Fruit fly (Drosophila melanogaster) whole organism, embryonic: ENCODE results near the gene ksr.

Experiments
- ATbp ChIP-seq: fragments of 200-800 bp; sonication (Bioruptor generic); optimal IDR thresholded peaks from 2 replicates; lab custom pipeline; 2017; ENCODE audit warnings: missing biosample characterization, mild to moderate bottlenecking, missing genetic modification characterization, missing genetic modification reagents
- Awh ChIP-seq: fragments of 200-800 bp; sonication (Bioruptor generic); IDR thresholded peaks from 2 replicates; pipeline ENCODE4, ENCODE4 v1.3.6; 2022; ENCODE audit warnings: missing biosample characterization, missing genetic modification characterization
- CG10321 ChIP-seq: fragments of 200-800 bp; sonication (Bioruptor generic); IDR thresholded peaks from 2 replicates; pipeline ENCODE4 v1.3.6; 2022; ENCODE audit warnings: missing biosample characterization, missing genetic modification characterization
- CG10366 ChIP-seq: fragments of 200-800 bp; sonication (Bioruptor generic); IDR thresholded peaks from 2 replicates; pipeline ENCODE4 v1.3.6; 2022; ENCODE audit warnings: missing biosample characterization, missing genetic modification characterization
- CG10979 ChIP-seq: fragments of 200-800 bp; sonication (Bioruptor generic); optimal IDR thresholded peaks from 2 replicates; lab custom pipeline; 2018; ENCODE audit warnings: missing biosample characterization, mild to moderate bottlenecking, missing genetic modification characterization, moderate library complexity
- CG13287 ChIP-seq: fragments of 200-800 bp; sonication (Bioruptor generic); IDR thresholded peaks from 2 replicates; pipeline ENCODE4 v1.3.6; 2022; ENCODE audit warnings: missing biosample characterization, missing genetic modification characterization; ENCODE audit not compliant: partially characterized antibody
- CG14860 ChIP-seq: fragments of 200-800 bp; sonication (Bioruptor generic); IDR thresholded peaks from 3 replicates; pipeline ENCODE4 v1.3.6; 2022; ENCODE audit warnings: missing biosample characterization, missing genetic modification characterization; ENCODE audit not compliant: partially characterized antibody
- CG16813 ChIP-seq: fragments of 200-800 bp; sonication (Bioruptor generic); IDR thresholded peaks from 3 replicates; pipeline ENCODE4 v1.3.6; 2022; ENCODE audit warnings: missing biosample characterization, missing genetic modification characterization; ENCODE audit not compliant: partially characterized antibody
- CG30403 ChIP-seq: fragments of 200-800 bp; sonication (Bioruptor generic); optimal IDR thresholded peaks from 3 replicates; lab custom pipeline; 2016; ENCODE audit warnings: missing biosample characterization, missing genetic modification characterization
- CG34376 ChIP-seq: fragments of 200-800 bp; sonication (Bioruptor generic); optimal IDR thresholded peaks from 2 replicates; lab custom pipeline; 2018; ENCODE audit warnings: missing biosample characterization, mild to moderate bottlenecking, missing genetic modification characterization
- CG43689 ChIP-seq: fragments of 200-800 bp; sonication (Bioruptor generic); IDR thresholded peaks from 2 replicates; pipeline ENCODE4 v1.3.6; 2022; ENCODE audit warnings: missing biosample characterization, missing genetic modification characterization
- CG5180 ChIP-seq: fragments of 200-800 bp; sonication (Bioruptor generic); optimal IDR thresholded peaks from 3 replicates; lab custom pipeline; 2017; ENCODE audit warnings: missing biosample characterization, missing genetic modification characterization, mild to moderate bottlenecking, moderate library complexity, missing genetic modification reagents
- CG6254 ChIP-seq: fragments of 200-800 bp; sonication (Bioruptor generic); optimal IDR thresholded peaks from 3 replicates; lab custom pipeline; 2017; ENCODE audit warnings: mild to moderate bottlenecking, missing biosample characterization, missing genetic modification reagents, missing genetic modification characterization
- CG6272 ChIP-seq: fragments of 200-800 bp; sonication (Bioruptor generic); IDR thresholded peaks from 2 replicates; pipeline ENCODE4 v1.3.6; 2022; ENCODE audit warnings: missing biosample characterization, missing genetic modification characterization
- CG6765 ChIP-seq: fragments of 200-800 bp; sonication (Bioruptor generic); optimal IDR thresholded peaks from 3 replicates; lab custom pipeline; 2017; ENCODE audit warnings: missing biosample characterization, mild to moderate bottlenecking, missing genetic modification characterization
- CG6813 ChIP-seq: fragments of 200-800 bp; sonication (Bioruptor generic); optimal IDR thresholded peaks from 2 replicates; lab custom pipeline; 2017; ENCODE audit warnings: missing biosample characterization, missing genetic modification characterization, mild to moderate bottlenecking, moderate library complexity, missing genetic modification reagents
- CG7786 ChIP-seq: fragments of 200-800 bp; sonication (Bioruptor generic); optimal IDR thresholded peaks from 2 replicates; lab custom pipeline; 2016; ENCODE audit warnings: missing biosample characterization, missing genetic modification characterization
- CG9609 ChIP-seq: fragments of 200-800 bp; sonication (Bioruptor generic); optimal IDR thresholded peaks from 3 replicates; lab custom pipeline; 2016; ENCODE audit warnings: missing biosample characterization, missing genetic modification characterization
- Dfd ChIP-seq, 2 experiments: fragments of >200 bp; optimal IDR thresholded peaks; 2 replicates each; lab custom pipeline; 2017; ENCODE audit warnings: missing biosample characterization in 2 of 2, missing genetic modification characterization in 2 of 2
- Doc2 ChIP-seq: fragments of 200-800 bp; sonication (Bioruptor generic); IDR thresholded peaks from 2 replicates; pipeline ENCODE4 v1.3.6; 2022; ENCODE audit warnings: missing biosample characterization, missing genetic modification characterization
- Ets65A ChIP-seq: fragments of 200-800 bp; sonication (Bioruptor generic); peaks from one replicate; lab custom pipeline; 2016; ENCODE audit warnings: missing biosample characterization, missing genetic modification characterization
- HLHmδ ChIP-seq: fragments of 200-800 bp; sonication (Bioruptor generic); optimal IDR thresholded peaks from 2 replicates; lab custom pipeline; 2018; ENCODE audit warnings: missing biosample characterization, mild to moderate bottlenecking, missing genetic modification characterization, moderate library complexity
- MTF-1 ChIP-seq: fragments of 200-800 bp; sonication (Bioruptor generic); optimal IDR thresholded peaks from 2 replicates; lab custom pipeline; 2018; ENCODE audit warnings: missing biosample characterization, mild to moderate bottlenecking, missing genetic modification characterization, borderline replicate concordance
- Med ChIP-seq: fragments of 200-800 bp; sonication (Bioruptor generic); peaks from one replicate; lab custom pipeline; 2016; ENCODE audit warnings: missing biosample characterization, missing genetic modification characterization, mild to moderate bottlenecking, inconsistent platforms, moderate library complexity
- NC2β ChIP-seq: fragments of 200-800 bp; sonication (Bioruptor generic); optimal IDR thresholded peaks from 2 replicates; lab custom pipeline; 2016; ENCODE audit warnings: missing biosample characterization, missing genetic modification characterization
- Optix ChIP-seq: fragments of 200-800 bp; sonication (Bioruptor generic); IDR thresholded peaks from 3 replicates; pipeline ENCODE4 v1.3.6; 2022; ENCODE audit warnings: missing biosample characterization, missing genetic modification characterization
- Rx ChIP-seq: fragments of 200-800 bp; sonication (Bioruptor generic); IDR thresholded peaks from 2 replicates; pipeline ENCODE4 v1.3.6; 2022; ENCODE audit warnings: missing biosample characterization, missing genetic modification characterization
- Sox102F ChIP-seq: fragments of 200-800 bp; sonication (Bioruptor generic); optimal IDR thresholded peaks from 2 replicates; lab custom pipeline; 2018; ENCODE audit warnings: missing biosample characterization, mild to moderate bottlenecking, missing genetic modification characterization, moderate library complexity
- Sry-δ ChIP-seq: fragments of 200-800 bp; sonication (Bioruptor generic); optimal IDR thresholded peaks from 2 replicates; lab custom pipeline; 2016; ENCODE audit warnings: missing biosample characterization, missing genetic modification characterization
- TFAM ChIP-seq: fragments of 200-800 bp; sonication (Bioruptor generic); optimal IDR thresholded peaks from 2 replicates; lab custom pipeline; 2017; ENCODE audit warnings: missing biosample characterization, missing genetic modification characterization, inconsistent platforms
- Vsx1 ChIP-seq: fragments of 200-800 bp; sonication (Bioruptor generic); optimal IDR thresholded peaks from 2 replicates; lab custom pipeline; 2017; ENCODE audit warnings: missing biosample characterization, mild to moderate bottlenecking, missing genetic modification characterization, missing genetic modification reagents
- YL-1 ChIP-seq: fragments of 200-800 bp; sonication (Bioruptor generic); optimal IDR thresholded peaks from 3 replicates; lab custom pipeline; 2017; ENCODE audit warnings: missing biosample characterization, mild to moderate bottlenecking, missing genetic modification characterization
- bigmax ChIP-seq: fragments of 200-800 bp; sonication (Bioruptor generic); optimal IDR thresholded peaks from 2 replicates; lab custom pipeline; 2018; ENCODE audit warnings: missing biosample characterization, mild to moderate bottlenecking, missing genetic modification characterization
- ci ChIP-seq: fragments of 200-800 bp; sonication (Bioruptor generic); IDR thresholded peaks from 3 replicates; pipeline ENCODE4 v1.3.6; 2022; ENCODE audit warnings: missing biosample characterization, missing genetic modification characterization
- dpn ChIP-seq, 2 experiments: fragments of 200-800 bp; sonication (Bioruptor generic); optimal IDR thresholded peaks; 3 replicates each; lab custom pipeline; 2016; ENCODE audit warnings: missing biosample characterization in 2 of 2, missing genetic modification characterization in 2 of 2
- gce ChIP-seq: fragments of 200-800 bp; sonication (Bioruptor generic); IDR thresholded peaks from 3 replicates; pipeline ENCODE4 v1.3.6; 2022; ENCODE audit warnings: missing biosample characterization, missing genetic modification characterization
- gt ChIP-seq: fragments of 200-800 bp; sonication (Bioruptor generic); IDR thresholded peaks from 2 replicates; pipeline ENCODE4 v1.3.6; 2022; ENCODE audit warnings: missing biosample characterization, missing genetic modification characterization
- jing ChIP-seq: fragments of 200-800 bp; sonication (Bioruptor generic); optimal IDR thresholded peaks from 2 replicates; lab custom pipeline; 2018; ENCODE audit warnings: missing biosample characterization, mild to moderate bottlenecking, missing genetic modification characterization
- lbe ChIP-seq: fragments of 200-800 bp; sonication (Bioruptor generic); optimal IDR thresholded peaks from 2 replicates; lab custom pipeline; 2016; ENCODE audit warnings: missing biosample characterization, mild to moderate bottlenecking, missing genetic modification characterization
- nerfin-2 ChIP-seq: fragments of 200-800 bp; sonication (Bioruptor generic); IDR thresholded peaks from 2 replicates; pipeline ENCODE4 v1.3.6; 2022; ENCODE audit warnings: missing biosample characterization, missing genetic modification characterization; ENCODE audit not compliant: partially characterized antibody
- phol ChIP-seq: fragments of 200-800 bp; sonication (Bioruptor generic); optimal IDR thresholded peaks from 3 replicates; lab custom pipeline; 2018; ENCODE audit warnings: missing biosample characterization, mild to moderate bottlenecking, missing genetic modification characterization, moderate library complexity
- pita ChIP-seq: fragments of 200-800 bp; sonication (Bioruptor generic); optimal IDR thresholded peaks from 2 replicates; lab custom pipeline; 2017; ENCODE audit warnings: missing biosample characterization, mild to moderate bottlenecking, missing genetic modification characterization
- pum ChIP-seq: fragments of 200-800 bp; sonication (Bioruptor generic); optimal IDR thresholded peaks from 2 replicates; lab custom pipeline; 2016; ENCODE audit warnings: missing biosample characterization, missing genetic modification characterization
- ro ChIP-seq: fragments of 200-800 bp; sonication (Bioruptor generic); IDR thresholded peaks from 2 replicates; pipeline ENCODE4 v1.3.6; 2022; ENCODE audit warnings: missing biosample characterization, missing genetic modification characterization
- schlank ChIP-seq: fragments of 200-800 bp; sonication (Bioruptor generic); optimal IDR thresholded peaks from 2 replicates; lab custom pipeline; 2018; ENCODE audit warnings: missing biosample characterization, mild to moderate bottlenecking, missing genetic modification characterization
- sens ChIP-seq: fragments of 200-800 bp; sonication (Bioruptor generic); peaks from one replicate; lab custom pipeline; 2016; ENCODE audit warnings: missing biosample characterization, missing genetic modification characterization
- slou ChIP-seq: fragments of 200-800 bp; sonication (Bioruptor generic); optimal IDR thresholded peaks from 3 replicates; lab custom pipeline; 2016; ENCODE audit warnings: missing biosample characterization, missing genetic modification characterization
- tap ChIP-seq: fragments of 200-800 bp; optimal IDR thresholded peaks from 3 replicates; lab custom pipeline; 2019; ENCODE audit warnings: missing biosample characterization, mild to moderate bottlenecking, missing genetic modification characterization, moderate library complexity
- tgo ChIP-seq: fragments of 200-800 bp; sonication (Bioruptor generic); IDR thresholded peaks from 3 replicates; pipeline ENCODE4 v1.3.6; 2022; ENCODE audit warnings: missing biosample characterization, missing genetic modification characterization
- trh ChIP-seq: fragments of 200-800 bp; sonication (Bioruptor generic); optimal IDR thresholded peaks from 2 replicates; lab custom pipeline; 2016; ENCODE audit warnings: missing biosample characterization, missing genetic modification characterization

Gene ksr

DNA sequence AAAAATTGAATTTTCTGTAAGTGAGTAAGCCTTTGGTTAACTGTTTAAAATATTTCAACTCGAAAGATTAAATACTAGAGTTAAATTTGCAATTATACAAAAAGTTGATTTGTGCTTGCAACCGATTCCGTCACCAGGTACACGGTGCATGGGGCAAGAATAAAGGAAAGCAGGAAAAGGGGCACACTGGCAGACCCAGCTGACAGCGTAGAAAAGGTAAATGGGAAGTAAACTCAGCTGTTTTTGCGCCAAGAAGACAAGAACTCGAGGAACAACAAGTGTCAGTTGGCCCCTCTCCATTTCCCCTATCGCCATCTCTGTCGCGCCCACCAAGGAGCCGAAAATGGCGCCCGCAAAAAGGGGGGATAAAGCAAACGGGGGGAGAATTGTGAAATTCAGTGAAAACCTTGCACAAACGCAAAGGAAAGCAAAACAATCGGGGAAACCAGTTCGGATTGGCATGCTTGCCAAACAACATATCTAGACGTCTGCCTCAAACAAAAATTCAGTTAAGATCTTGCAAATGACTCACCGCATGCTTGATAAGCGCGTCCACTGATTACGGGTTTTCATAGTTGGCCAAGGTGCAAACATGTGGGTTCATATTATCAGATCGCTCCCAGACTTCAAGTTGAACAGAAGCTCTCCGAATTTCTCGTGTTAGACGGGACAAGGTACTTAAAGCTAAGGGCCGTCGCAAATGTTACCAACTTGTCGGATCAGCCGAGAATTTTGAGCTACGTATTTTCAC, 20.3 kb downstream of the ksr start (continued):
- no peak for TF ChIP-seq CG7786 (GFP tag; lab: Kevin White, UChicago)
- no peak for TF ChIP-seq CG6813 (GFP tag; lab: Kevin White, UChicago)
- no peak for TF ChIP-seq Rx
- TF ChIP-seq Dfd (GFP tag; optimal IDR thresholded peaks at IDR 0.05; lab: Kevin White, UChicago) = no peak
- TF ChIP-seq CG10979 (tag; lab: Kevin White, UChicago) = no peak
- TF ChIP-seq Sry-δ (GFP tag; lab: Kevin White, UChicago) = peak; percentile 35
- TF ChIP-seq lbe (GFP tag; lab: Kevin White, UChicago) = no peak
- TF ChIP-seq CG34376 = peak; percentile 58
- no peak for TF ChIP-seq gce (GFP tag; lab: Robert Waterston, UW)
- TF ChIP-seq HLHmδ (GFP tag; lab: Kevin White, UChicago) = peak; percentile 23
- no peak for TF ChIP-seq Ets65A (GFP tag; lab: Kevin White, UChicago)
- no peak for TF ChIP-seq slou (GFP tag; lab: Kevin White, UChicago)
- peak; percentile 43 for TF ChIP-seq YL-1 (GFP tag; lab: Kevin White, UChicago)
- no peak for TF ChIP-seq CG5180 (GFP tag; lab: Kevin White, UChicago)
- TF ChIP-seq CG6765 (GFP tag; lab: Kevin White, UChicago) = no peak
- no peak for TF ChIP-seq NC2β
- TF ChIP-seq ci (GFP tag; lab: Robert Waterston, UW) = no peak
- TF ChIP-seq CG9609 = no peak
- TF ChIP-seq ro (GFP tag; lab: Robert Waterston, UW) = no peak
- TF ChIP-seq nerfin-2 (GFP tag; lab: Robert Waterston, UW) = no peak
- no peak for TF ChIP-seq MTF-1 (GFP tag; lab: Kevin White, UChicago)
- TF ChIP-seq dpn (GFP tag; optimal IDR thresholded peaks at IDR 0.05; lab: Kevin White, UChicago) = no peak
- TF ChIP-seq pum (GFP tag; lab: Kevin White, UChicago) = no peak
- TF ChIP-seq TFAM (GFP tag; lab: Kevin White, UChicago) = no peak
- TF ChIP-seq pita = no peak
- TF ChIP-seq CG6254 = no peak
- TF ChIP-seq ATbp (GFP tag; lab: Kevin White, UChicago) = no peak
- no peak; the same call in 1 of the 2 replicates for TF ChIP-seq CG13287 (GFP tag; lab: Robert Waterston, UW)
- TF ChIP-seq trh (GFP tag; lab: Kevin White, UChicago) = no peak
- TF ChIP-seq CG10321 (GFP tag; lab: Robert Waterston, UW) = no peak
- TF ChIP-seq CG16813 (GFP tag; lab: Robert Waterston, UW) = 0 out of 3 replicates have a peak, but pooled peaks have one; percentile 6
- peak; percentile 68 for TF ChIP-seq phol (tag; lab: Kevin White, UChicago)
- TF ChIP-seq gt (GFP tag; lab: Robert Waterston, UW) = no peak
- TF ChIP-seq sens = peak; percentile 49
- TF ChIP-seq Med (GFP tag; lab: Kevin White, UChicago) = peak; percentile 45
- no peak for TF ChIP-seq schlank (tag; lab: Kevin White, UChicago)
- TF ChIP-seq Awh (GFP tag; lab: Robert Waterston, UW) = no peak
- TF ChIP-seq CG10366 (GFP tag; lab: Robert Waterston, UW) = no peak
- no peak for TF ChIP-seq CG43689 (GFP tag; lab: Robert Waterston, UW)
- TF ChIP-seq CG14860 (GFP tag; lab: Robert Waterston, UW) = 0 out of 3 replicates have a peak, but pooled peaks have one; percentile 9
- no peak for TF ChIP-seq tgo (GFP tag; lab: Robert Waterston, UW)
- no peak for TF ChIP-seq jing (GFP tag; lab: Kevin White, UChicago)
- no peak for TF ChIP-seq Doc2 (GFP tag; lab: Robert Waterston, UW)
- TF ChIP-seq CG30403 (GFP tag; lab: Kevin White, UChicago) = no peak
- TF ChIP-seq Optix (GFP tag; lab: Robert Waterston, UW) = no peak
- TF ChIP-seq bigmax = no peak
- no peak for TF ChIP-seq Vsx1 (GFP tag; lab: Kevin White, UChicago)
- TF ChIP-seq CG6272 = no peak
- TF ChIP-seq Sox102F (GFP tag; lab: Kevin White, UChicago) = no peak
- no peak for TF ChIP-seq tap (tag; lab: Kevin White, UChicago)
